Worm (Caenorhabditis elegans) whole organism, midembryonic: ENCODE results near the gene srv-3.

Source experiments
- T22C8.4 ChIP-seq: fragments of 200-800 bp; sonication (Bioruptor generic); IDR thresholded peaks from 2 replicates; pipeline ENCODE4 v1.3.6; 2022; ENCODE audit warnings: missing genetic modification characterization, missing compliant biosample characterization
- tab-1 ChIP-seq: fragments of 200-800 bp; sonication (Bioruptor generic); IDR thresholded peaks from 2 replicates; pipeline ENCODE4 v1.3.6; 2022; ENCODE audit warnings: missing genetic modification characterization, missing compliant biosample characterization

ce11 chrV:19691954-19692353 is 16.8 kb downstream of the srv-3 start:
- no peak for TF ChIP-seq tab-1 (GFP tag; lab: Robert Waterston, UW)
- TF ChIP-seq T22C8.4: peak; percentile 55
